Fruit fly (Drosophila melanogaster): ENCODE measurements around the gene sba.

Gene sba

dm6 chr3R:23958091-23958838 lies 35.5 kb upstream of the sba start, which contains the start of the genes GluProRS and AP-1sigma:
Gene GluProRS, minus strand, starts transcription at chr3R:23958391.
Gene AP-1sigma, plus strand, starts transcription at chr3R:23958651.
- TF ChIP-seq Clk (GFP tag; optimal IDR thresholded peaks at IDR 0.05), result peak; percentile 83
- peak; percentile 72 for TF ChIP-seq pad (GFP tag; optimal IDR thresholded peaks at IDR 0.05)
- TF ChIP-seq Hr96 (GFP tag; optimal IDR thresholded peaks at IDR 0.05), result peak; percentile 79
- TF ChIP-seq ovo (GFP tag; optimal IDR thresholded peaks at IDR 0.05), result peak; percentile 81
- TF ChIP-seq CG7045 (GFP tag; optimal IDR thresholded peaks at IDR 0.05), result peak; percentile 83
- TF ChIP-seq cnc (optimal IDR thresholded peaks at IDR 0.05), result no peak
- peak; percentile 88 for TF ChIP-seq CG7101 (tag; optimal IDR thresholded peaks at IDR 0.05)
- peak; percentile 45 for TF ChIP-seq cic (GFP tag; optimal IDR thresholded peaks at IDR 0.05)
- peak; percentile 84 for TF ChIP-seq Crg-1 (GFP tag; optimal IDR thresholded peaks at IDR 0.05)
- peak; percentile 91 for TF ChIP-seq CG1620 (GFP tag; optimal IDR thresholded peaks at IDR 0.05)
- peak; percentile 73 for TF ChIP-seq CG33017 (tag; optimal IDR thresholded peaks at IDR 0.05)
- TF ChIP-seq toe (GFP tag; optimal IDR thresholded peaks at IDR 0.05), result peak; percentile 93
- peak; percentile 63 for TF ChIP-seq tj (GFP tag; optimal IDR thresholded peaks at IDR 0.05)
- TF ChIP-seq CG12768 (GFP tag; optimal IDR thresholded peaks at IDR 0.05), result peak; percentile 82
- no peak for TF ChIP-seq kay (GFP tag; ENCODE audit: borderline replicate concordance)
- peak; percentile 89 for TF ChIP-seq bab1 (GFP tag; optimal IDR thresholded peaks at IDR 0.05)
- TF ChIP-seq Mnt (GFP tag; optimal IDR thresholded peaks at IDR 0.05), result peak; percentile 88
- TF ChIP-seq CG14711 (tag; optimal IDR thresholded peaks at IDR 0.05), result peak; percentile 85
- peak; percentile 91 for TF ChIP-seq CG5204 (GFP tag; optimal IDR thresholded peaks at IDR 0.05)
- peak; percentile 83 for TF ChIP-seq CG11617 (GFP tag; optimal IDR thresholded peaks at IDR 0.05)

DNA sequence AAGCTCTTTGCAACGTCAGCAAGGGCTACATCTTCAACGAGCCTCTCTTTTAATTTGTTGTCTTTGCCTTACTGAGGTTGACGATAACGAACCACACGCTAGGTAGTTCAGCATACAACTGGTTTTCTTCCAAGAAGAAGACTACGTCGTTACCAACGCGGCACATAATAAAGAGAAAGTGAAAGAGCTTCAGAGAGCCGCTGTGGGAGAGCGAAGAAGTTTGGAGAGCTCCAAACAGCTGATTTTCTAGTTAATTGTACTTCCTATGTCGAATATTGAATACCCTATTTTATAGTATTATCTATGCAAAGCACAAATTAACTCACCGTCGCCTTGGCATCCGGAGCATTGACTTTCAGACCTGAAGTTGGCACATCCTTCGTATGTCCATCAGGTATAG lies 32.6 kb upstream of the sba start:
- no peak for TF ChIP-seq Clk (GFP tag; optimal IDR thresholded peaks at IDR 0.05)
- TF ChIP-seq CG7101 (tag; optimal IDR thresholded peaks at IDR 0.05), result no peak
- TF ChIP-seq CG7045 (GFP tag; optimal IDR thresholded peaks at IDR 0.05), result no peak
- no peak for TF ChIP-seq CG33017 (tag; optimal IDR thresholded peaks at IDR 0.05)
- TF ChIP-seq kay (GFP tag; ENCODE audit: borderline replicate concordance), result no peak
- no peak for TF ChIP-seq toe (GFP tag; optimal IDR thresholded peaks at IDR 0.05)
- TF ChIP-seq CG11617 (GFP tag; optimal IDR thresholded peaks at IDR 0.05), result no peak
- TF ChIP-seq cic (GFP tag; optimal IDR thresholded peaks at IDR 0.05), result no peak
- no peak for TF ChIP-seq pad (GFP tag; optimal IDR thresholded peaks at IDR 0.05)
- no peak for TF ChIP-seq CG1620 (GFP tag; optimal IDR thresholded peaks at IDR 0.05)
- no peak for TF ChIP-seq tj (GFP tag; optimal IDR thresholded peaks at IDR 0.05)
- no peak for TF ChIP-seq CG5204 (GFP tag; optimal IDR thresholded peaks at IDR 0.05)
- no peak for TF ChIP-seq ovo (GFP tag; optimal IDR thresholded peaks at IDR 0.05)
- no peak for TF ChIP-seq Mnt (GFP tag; optimal IDR thresholded peaks at IDR 0.05)
- TF ChIP-seq Hr96 (GFP tag; optimal IDR thresholded peaks at IDR 0.05), result no peak
- no peak for TF ChIP-seq bab1 (GFP tag; optimal IDR thresholded peaks at IDR 0.05)

dm6 chr3R:23948466-23949413 lies 26.0 kb upstream of the sba start:
- TF ChIP-seq toe (GFP tag; optimal IDR thresholded peaks at IDR 0.05) (no peak), Crg-1 (GFP tag; optimal IDR thresholded peaks at IDR 0.05) (no peak), Mnt (GFP tag; optimal IDR thresholded peaks at IDR 0.05) (no peak), CG11617 (GFP tag; optimal IDR thresholded peaks at IDR 0.05) (no peak), tj (GFP tag; optimal IDR thresholded peaks at IDR 0.05) (peak; percentile 68), CG5204 (GFP tag; optimal IDR thresholded peaks at IDR 0.05) (no peak), Hr96 (GFP tag; optimal IDR thresholded peaks at IDR 0.05) (no peak), CG14711 (tag; optimal IDR thresholded peaks at IDR 0.05) (no peak)

DNA sequence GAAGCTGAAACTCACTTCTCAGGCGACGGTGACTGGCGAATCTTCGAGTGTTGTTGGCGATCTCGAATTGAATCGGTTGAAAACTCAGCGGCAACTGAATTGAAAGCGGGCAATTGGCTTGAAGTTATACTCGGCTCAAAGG lies 25.4 kb upstream of the sba start, which contains the start of gene CG12268:
TSS of gene CG12268 (minus strand) at position 101 of the 142 bp plus-strand sequence.
- TF ChIP-seq pad (GFP tag; optimal IDR thresholded peaks at IDR 0.05) (no peak), Crg-1 (GFP tag; optimal IDR thresholded peaks at IDR 0.05) (no peak), CG1620 (GFP tag; optimal IDR thresholded peaks at IDR 0.05) (no peak), tj (GFP tag; optimal IDR thresholded peaks at IDR 0.05) (no peak), Mnt (GFP tag; optimal IDR thresholded peaks at IDR 0.05) (no peak), cic (GFP tag; optimal IDR thresholded peaks at IDR 0.05) (no peak), CG14711 (tag; optimal IDR thresholded peaks at IDR 0.05) (no peak), ovo (GFP tag; optimal IDR thresholded peaks at IDR 0.05) (no peak), Hr96 (GFP tag; optimal IDR thresholded peaks at IDR 0.05) (no peak), CG7045 (GFP tag; optimal IDR thresholded peaks at IDR 0.05) (no peak), CG33017 (tag; optimal IDR thresholded peaks at IDR 0.05) (no peak), cnc (optimal IDR thresholded peaks at IDR 0.05) (no peak), kay (GFP tag; ENCODE audit: borderline replicate concordance) (no peak), CG12768 (GFP tag; optimal IDR thresholded peaks at IDR 0.05) (no peak), CG7101 (tag; optimal IDR thresholded peaks at IDR 0.05) (no peak), CG5204 (GFP tag; optimal IDR thresholded peaks at IDR 0.05) (no peak)

DNA sequence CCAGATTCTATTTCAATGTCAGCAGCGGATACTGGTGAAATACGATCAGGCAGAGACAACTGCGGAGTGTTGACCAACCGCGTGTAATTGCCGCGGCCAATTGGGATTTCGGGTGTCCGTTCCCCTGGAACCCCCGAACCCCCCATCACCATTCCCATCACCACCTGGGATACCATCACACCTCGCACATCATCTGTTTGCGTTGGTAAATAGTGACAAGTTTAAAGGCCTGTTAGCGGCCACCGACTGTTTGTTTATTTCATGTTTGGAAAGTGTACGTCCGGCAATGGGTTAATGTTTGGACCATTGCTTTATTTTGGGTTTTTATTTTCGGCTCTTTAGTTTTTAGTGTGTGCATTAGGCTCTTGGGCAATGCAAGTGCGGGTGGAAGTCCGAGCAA lies 24.2 kb upstream of the sba start:
- TF ChIP-seq CG7045 (GFP tag; optimal IDR thresholded peaks at IDR 0.05) (no peak), CG7101 (tag; optimal IDR thresholded peaks at IDR 0.05) (no peak), toe (GFP tag; optimal IDR thresholded peaks at IDR 0.05) (no peak), Crg-1 (GFP tag; optimal IDR thresholded peaks at IDR 0.05) (no peak), Mnt (GFP tag; optimal IDR thresholded peaks at IDR 0.05) (no peak), CG1620 (GFP tag; optimal IDR thresholded peaks at IDR 0.05) (no peak), ovo (GFP tag; optimal IDR thresholded peaks at IDR 0.05) (no peak), CG5204 (GFP tag; optimal IDR thresholded peaks at IDR 0.05) (no peak), CG14711 (tag; optimal IDR thresholded peaks at IDR 0.05) (no peak), Hr96 (GFP tag; optimal IDR thresholded peaks at IDR 0.05) (no peak)

All from whole organism, adult.